Worm (Caenorhabditis elegans) whole organism, L1 larva: Measurements from ENCODE around the gene hsb-1.

ENCODE experiments used
- C04F5.9 ChIP-seq: sonication (generic microtip); optimal IDR thresholded peaks from 2 replicates; lab custom pipeline; 2016; ENCODE audit warnings: missing genetic modification characterization, missing compliant biosample characterization
- C16A3.4 ChIP-seq: fragments of 150-350 bp; optimal IDR thresholded peaks from 2 replicates; lab custom pipeline; 2014; ENCODE audit warnings: missing biosample characterization, missing genetic modification characterization
- C34B4.2 ChIP-seq: sonication (generic microtip); optimal IDR thresholded peaks from 2 replicates; lab custom pipeline; 2017; ENCODE audit warnings: mild to moderate bottlenecking, missing genetic modification characterization, missing compliant biosample characterization
- aha-1 ChIP-seq: fragments of 150-350 bp; optimal IDR thresholded peaks from 2 replicates; lab custom pipeline; 2014; ENCODE audit warnings: missing biosample characterization, missing genetic modification characterization
- alr-1 ChIP-seq: fragments of 200-800 bp; sonication (Bioruptor generic); optimal IDR thresholded peaks from 2 replicates; lab custom pipeline; 2018; ENCODE audit warnings: borderline replicate concordance, mild to moderate bottlenecking, missing genetic modification characterization, missing compliant biosample characterization
- aly-2 ChIP-seq: fragments of 150-350 bp; optimal IDR thresholded peaks from 2 replicates; lab custom pipeline; 2014; ENCODE audit warnings: missing biosample characterization, missing genetic modification characterization
- blmp-1 ChIP-seq: fragments of 150-350 bp; optimal IDR thresholded peaks from 2 replicates; lab custom pipeline; 2014; ENCODE audit warnings: missing biosample characterization, missing genetic modification characterization
- ceh-63 ChIP-seq: fragments of 200-800 bp; sonication (Bioruptor generic); optimal IDR thresholded peaks from 2 replicates; lab custom pipeline; 2018; ENCODE audit warnings: mild to moderate bottlenecking, missing genetic modification characterization, missing compliant biosample characterization
- ceh-8 ChIP-seq: fragments of 200-800 bp; sonication (Bioruptor generic); optimal IDR thresholded peaks from 2 replicates; lab custom pipeline; 2018; ENCODE audit warnings: mild to moderate bottlenecking, missing genetic modification characterization, moderate library complexity, missing compliant biosample characterization
- ceh-82 ChIP-seq, 3 experiments: fragments of 150-350 bp in 1 of 3; sonication (generic microtip) in 2 of 3; optimal IDR thresholded peaks; 2 replicates each; lab custom pipeline; 2014 to 2017; ENCODE audit warnings: missing biosample characterization in 3 of 3, missing genetic modification characterization in 3 of 3
- ceh-90 ChIP-seq: sonication (generic microtip); optimal IDR thresholded peaks from 2 replicates; lab custom pipeline; 2016; ENCODE audit warnings: missing genetic modification characterization, missing compliant biosample characterization
- ces-1 ChIP-seq: fragments of 150-350 bp; optimal IDR thresholded peaks from 2 replicates; lab custom pipeline; 2014; ENCODE audit warnings: missing biosample characterization, missing genetic modification reagents, missing genetic modification characterization
- efl-3 ChIP-seq: fragments of 200-800 bp; sonication (Bioruptor generic); optimal IDR thresholded peaks from 2 replicates; lab custom pipeline; 2018; ENCODE audit warnings: mild to moderate bottlenecking, missing genetic modification characterization, missing compliant biosample characterization
- egl-13 ChIP-seq: sonication (generic microtip); optimal IDR thresholded peaks from 2 replicates; lab custom pipeline; 2016; ENCODE audit warnings: missing genotype, missing genetic modification reagents, missing genetic modification characterization, missing compliant biosample characterization
- elt-2 ChIP-seq: sonication (generic microtip); optimal IDR thresholded peaks from 2 replicates; lab custom pipeline; 2016; ENCODE audit warnings: missing genetic modification characterization, mild to moderate bottlenecking, inconsistent platforms, missing compliant biosample characterization, missing genetic modification reagents
- elt-3 ChIP-seq, 6 experiments: fragments of 150-350 bp in 1 of 6; sonication (generic microtip); optimal IDR thresholded peaks; 2 replicates each; lab custom pipeline; 2017 to 2018; ENCODE audit warnings: missing biosample characterization in 6 of 6, missing genetic modification characterization in 6 of 6, inconsistent platforms in 1 of 6
- fos-1 ChIP-seq: fragments of 150-350 bp; optimal IDR thresholded peaks from 2 replicates; lab custom pipeline; 2014; ENCODE audit warnings: missing biosample characterization, missing genetic modification characterization
- hlh-17 ChIP-seq: fragments of 200-800 bp; sonication (Bioruptor generic); optimal IDR thresholded peaks from 2 replicates; lab custom pipeline; 2018; ENCODE audit warnings: missing genetic modification characterization, mild to moderate bottlenecking, missing compliant biosample characterization, moderate library complexity, borderline replicate concordance
- hlh-4 ChIP-seq: sonication (generic microtip); optimal IDR thresholded peaks from 2 replicates; lab custom pipeline; 2016; ENCODE audit warnings: mild to moderate bottlenecking, missing genetic modification characterization, missing compliant biosample characterization
- hpl-2 ChIP-seq: fragments of 150-350 bp; optimal IDR thresholded peaks from 2 replicates; lab custom pipeline; 2014; ENCODE audit warnings: missing biosample characterization, missing genetic modification reagents, missing genetic modification characterization
- irx-1 ChIP-seq: sonication (generic microtip); optimal IDR thresholded peaks from 2 replicates; lab custom pipeline; 2016; ENCODE audit warnings: missing genetic modification characterization, missing compliant biosample characterization
- jun-1 ChIP-seq: fragments of 150-350 bp; optimal IDR thresholded peaks from 2 replicates; lab custom pipeline; 2014; ENCODE audit warnings: missing biosample characterization, missing genetic modification reagents, missing genetic modification characterization
- lin-35 ChIP-seq, 2 experiments: fragments of 150-350 bp; optimal IDR thresholded peaks; 2 replicates each; lab custom pipeline; 2014; ENCODE audit warnings: missing biosample characterization in 2 of 2, missing genetic modification characterization in 2 of 2, missing genetic modification reagents in 2 of 2
- lin-39 ChIP-seq: fragments of 150-350 bp; optimal IDR thresholded peaks from 2 replicates; lab custom pipeline; 2014; ENCODE audit warnings: missing biosample characterization, missing genetic modification reagents, missing genetic modification characterization
- mab-9 ChIP-seq: fragments of 200-800 bp; sonication (Bioruptor generic); IDR thresholded peaks from 2 replicates; pipeline ENCODE4 v1.3.6; 2022; ENCODE audit warnings: missing genetic modification reagents, missing genetic modification characterization, missing compliant biosample characterization
- mdl-1 ChIP-seq, 2 experiments: fragments of 150-350 bp; optimal IDR thresholded peaks; 2 replicates each; lab custom pipeline; 2014 to 2017; ENCODE audit warnings: missing biosample characterization in 2 of 2, missing genetic modification characterization in 2 of 2, inconsistent platforms in 1 of 2
- nhr-12 ChIP-seq: sonication (generic microtip); optimal IDR thresholded peaks from 2 replicates; lab custom pipeline; 2017; ENCODE audit warnings: missing biosample characterization, missing genetic modification characterization
- nhr-19 ChIP-seq: fragments of 200-800 bp; sonication (Bioruptor generic); conservative IDR thresholded peaks from 2 replicates; pipeline ENCODE4 v1.3.6; 2022; ENCODE audit warnings: missing genetic modification characterization, missing compliant biosample characterization
- nhr-20 ChIP-seq: sonication (generic microtip); optimal IDR thresholded peaks from 2 replicates; lab custom pipeline; 2016; ENCODE audit warnings: mild to moderate bottlenecking, missing genetic modification characterization, missing compliant biosample characterization
- nhr-237 ChIP-seq: fragments of 150-350 bp; optimal IDR thresholded peaks from 2 replicates; lab custom pipeline; 2014; ENCODE audit warnings: missing biosample characterization, missing genetic modification characterization
- nhr-28 ChIP-seq: fragments of 150-350 bp; optimal IDR thresholded peaks from 2 replicates; lab custom pipeline; 2014; ENCODE audit warnings: missing biosample characterization, missing genetic modification characterization
- nhr-47 ChIP-seq: sonication (generic microtip); optimal IDR thresholded peaks from 2 replicates; lab custom pipeline; 2016; ENCODE audit warnings: mild to moderate bottlenecking, missing genetic modification characterization, moderate library complexity, missing compliant biosample characterization
- nhr-71 ChIP-seq: sonication (generic microtip); optimal IDR thresholded peaks from 2 replicates; lab custom pipeline; 2016; ENCODE audit warnings: mild to moderate bottlenecking, missing genetic modification characterization, moderate library complexity, missing compliant biosample characterization
- nhr-76 ChIP-seq: sonication (generic microtip); optimal IDR thresholded peaks from 2 replicates; lab custom pipeline; 2017; ENCODE audit warnings: missing biosample characterization, missing genetic modification characterization
- nhr-77 ChIP-seq: fragments of 150-350 bp; optimal IDR thresholded peaks from 2 replicates; lab custom pipeline; 2014; ENCODE audit warnings: missing biosample characterization, missing genetic modification characterization
- nhr-84 ChIP-seq: sonication (generic microtip); optimal IDR thresholded peaks from 2 replicates; lab custom pipeline; 2017; ENCODE audit warnings: missing biosample characterization, missing genetic modification characterization
- nhr-85 ChIP-seq: sonication (generic microtip); peaks from one replicate; lab custom pipeline; 2016; ENCODE audit warnings: missing genetic modification characterization, inconsistent platforms, missing compliant biosample characterization
- nhr-90 ChIP-seq: sonication (generic microtip); optimal IDR thresholded peaks from 2 replicates; lab custom pipeline; 2016; ENCODE audit warnings: mild to moderate bottlenecking, missing genetic modification characterization, missing compliant biosample characterization; ENCODE audit not compliant: poor library complexity
- pax-3 ChIP-seq: fragments of 200-800 bp; sonication (Bioruptor generic); optimal IDR thresholded peaks from 2 replicates; lab custom pipeline; 2018; ENCODE audit warnings: mild to moderate bottlenecking, missing genetic modification characterization, moderate library complexity, missing compliant biosample characterization
- pqm-1 ChIP-seq: sonication (generic microtip); optimal IDR thresholded peaks from 3 replicates; lab custom pipeline; 2017; ENCODE audit warnings: missing biosample characterization, missing genetic modification characterization
- rnt-1 ChIP-seq: sonication (generic microtip); optimal IDR thresholded peaks from 2 replicates; lab custom pipeline; 2016; ENCODE audit warnings: mild to moderate bottlenecking, missing genetic modification characterization, moderate library complexity, missing compliant biosample characterization
- snpc-4 ChIP-seq: fragments of 150-350 bp; optimal IDR thresholded peaks from 2 replicates; lab custom pipeline; 2014; ENCODE audit warnings: missing biosample characterization, missing genetic modification characterization
- snu-23 ChIP-seq: sonication (generic microtip); optimal IDR thresholded peaks from 2 replicates; lab custom pipeline; 2016; ENCODE audit warnings: missing genetic modification characterization, missing compliant biosample characterization
- sox-4 ChIP-seq: sonication (generic microtip); optimal IDR thresholded peaks from 2 replicates; lab custom pipeline; 2016; ENCODE audit warnings: missing genetic modification characterization, missing compliant biosample characterization
- sup-37 ChIP-seq: fragments of 200-800 bp; sonication (Bioruptor generic); optimal IDR thresholded peaks from 2 replicates; lab custom pipeline; 2018; ENCODE audit warnings: mild to moderate bottlenecking, missing genetic modification characterization, missing compliant biosample characterization
- tbx-2 ChIP-seq: sonication (generic microtip); optimal IDR thresholded peaks from 2 replicates; lab custom pipeline; 2016; ENCODE audit warnings: missing genetic modification characterization, missing compliant biosample characterization
- tlp-1 ChIP-seq: fragments of 150-350 bp; optimal IDR thresholded peaks from 2 replicates; lab custom pipeline; 2014; ENCODE audit warnings: missing biosample characterization, missing genetic modification characterization
- unc-130 ChIP-seq: fragments of 150-350 bp; optimal IDR thresholded peaks from 2 replicates; lab custom pipeline; 2017; ENCODE audit warnings: missing biosample characterization, missing genetic modification characterization, inconsistent platforms
- unc-30 ChIP-seq: sonication (generic microtip); optimal IDR thresholded peaks from 2 replicates; lab custom pipeline; 2017; ENCODE audit warnings: missing biosample characterization, missing genetic modification characterization
- unc-98 ChIP-seq: fragments of 200-800 bp; sonication (Bioruptor generic); IDR thresholded peaks from 2 replicates; pipeline ENCODE4 v1.3.6; 2022; ENCODE audit warnings: missing genetic modification characterization, missing compliant biosample characterization
- xbp-1 ChIP-seq: sonication (generic microtip); optimal IDR thresholded peaks from 2 replicates; lab custom pipeline; 2016; ENCODE audit warnings: missing genetic modification characterization, missing compliant biosample characterization
- zag-1 ChIP-seq: fragments of 150-350 bp; optimal IDR thresholded peaks from 2 replicates; lab custom pipeline; 2014; ENCODE audit warnings: missing biosample characterization, missing genetic modification characterization
- zip-4 ChIP-seq: fragments of 200-800 bp; sonication (Bioruptor generic); optimal IDR thresholded peaks from 2 replicates; lab custom pipeline; 2018; ENCODE audit warnings: mild to moderate bottlenecking, missing genetic modification characterization, moderate library complexity, missing compliant biosample characterization

Gene hsb-1

DNA sequence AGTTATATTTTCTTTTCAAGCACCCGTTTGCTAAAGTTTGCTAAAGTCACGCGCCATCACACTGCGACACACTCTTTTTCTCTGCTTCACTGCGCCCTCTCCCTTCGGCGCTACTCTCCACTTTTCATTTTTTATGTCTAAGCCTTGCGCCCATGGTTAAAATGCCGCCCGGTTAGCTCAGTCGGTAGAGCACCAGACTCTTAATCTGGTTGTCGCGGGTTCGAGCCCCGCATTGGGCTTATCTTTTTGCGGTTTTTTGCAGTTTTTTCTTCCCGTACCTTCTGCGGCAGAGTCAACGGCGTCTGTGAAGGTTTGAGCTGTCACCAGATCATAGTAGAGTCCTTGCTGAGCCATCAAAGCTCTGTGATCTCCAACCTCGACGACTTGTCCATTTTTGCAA, 27.5 kb upstream of the hsb-1 start (continued):
- peak; percentile 41 to 84 (median 68) for TF ChIP-seq ceh-82 (tag; optimal IDR thresholded peaks at IDR 0.05; lab: Kevin White, UChicago)
- TF ChIP-seq unc-30 (tag; lab: Kevin White, UChicago): no peak
- peak in 2 of 6 experiments; percentile 1 to 21 for TF ChIP-seq elt-3 (tag; optimal IDR thresholded peaks at IDR 0.05; lab: Kevin White, UChicago)
- TF ChIP-seq hlh-17: no peak
- TF ChIP-seq nhr-47: peak; percentile 87
- peak; percentile 83 for TF ChIP-seq tbx-2 (tag; lab: Kevin White, UChicago)
- TF ChIP-seq rnt-1 (tag; lab: Kevin White, UChicago): peak; percentile 93
- TF ChIP-seq nhr-71: peak; percentile 89
- TF ChIP-seq unc-130 (tag; lab: Kevin White, UChicago): no peak
- peak; percentile 53 for TF ChIP-seq C16A3.4 (tag; lab: Kevin White, UChicago)
- no peak for TF ChIP-seq nhr-237 (tag; lab: Kevin White, UChicago)
- peak; percentile 33 for TF ChIP-seq pax-3 (tag; lab: Kevin White, UChicago)
- TF ChIP-seq ces-1 (GFP tag; lab: Kevin White, UChicago): no peak
- no peak for TF ChIP-seq hpl-2 (GFP tag; lab: Kevin White, UChicago)
- TF ChIP-seq mab-9 (GFP tag; lab: Robert Waterston, UW): 0 out of 2 replicates have a peak, but pooled peaks have one; percentile 17
- no peak for TF ChIP-seq blmp-1 (tag; lab: Kevin White, UChicago)
- peak in 1 of 2 experiments; percentile 83 for TF ChIP-seq mdl-1 (tag; optimal IDR thresholded peaks at IDR 0.05; lab: Kevin White, UChicago)
- TF ChIP-seq egl-13 (tag; lab: Kevin White, UChicago): peak; percentile 73
- no peak for TF ChIP-seq elt-2 (tag; lab: Kevin White, UChicago)
- TF ChIP-seq lin-39 (tag; lab: Kevin White, UChicago): no peak
- no peak for TF ChIP-seq C04F5.9 (tag; lab: Kevin White, UChicago)
- peak; percentile 91 for TF ChIP-seq snu-23 (GFP tag; lab: Kevin White, UChicago)
- no peak for TF ChIP-seq nhr-85 (tag; lab: Kevin White, UChicago)
- TF ChIP-seq sox-4 (tag; lab: Kevin White, UChicago): peak; percentile 56
- TF ChIP-seq aly-2 (tag; lab: Kevin White, UChicago): peak; percentile 40
- TF ChIP-seq unc-98 (GFP tag; lab: Robert Waterston, UW): peak; percentile 70
- peak; percentile 40 for TF ChIP-seq jun-1
- peak; percentile 61 for TF ChIP-seq fos-1 (tag; lab: Kevin White, UChicago)
- peak; percentile 82 for TF ChIP-seq nhr-19
- no peak for TF ChIP-seq tlp-1
- no peak for TF ChIP-seq nhr-28 (tag; lab: Kevin White, UChicago)
- TF ChIP-seq xbp-1 (tag; lab: Kevin White, UChicago): peak; percentile 70
- TF ChIP-seq nhr-76 (tag; lab: Kevin White, UChicago): no peak
- TF ChIP-seq sup-37: peak; percentile 23
- no peak for TF ChIP-seq C34B4.2 (tag; lab: Kevin White, UChicago)
- TF ChIP-seq zip-4 (GFP tag; lab: Kevin White, UChicago): peak; percentile 13
- no peak for TF ChIP-seq pqm-1
- peak; percentile 42 for TF ChIP-seq snpc-4 (tag; lab: Kevin White, UChicago)
- peak; percentile 77 for TF ChIP-seq ceh-8 (GFP tag; lab: Kevin White, UChicago)
- TF ChIP-seq ceh-90: no peak
- no peak for TF ChIP-seq aha-1 (tag; lab: Kevin White, UChicago)
- no peak for TF ChIP-seq hlh-4 (tag; lab: Kevin White, UChicago)
- TF ChIP-seq zag-1 (tag; lab: Kevin White, UChicago): no peak
- peak; percentile 68 to 78 for TF ChIP-seq lin-35 (GFP tag; optimal IDR thresholded peaks at IDR 0.05; lab: Kevin White, UChicago)
- TF ChIP-seq ceh-63 (GFP tag; lab: Kevin White, UChicago): peak; percentile 1
- no peak for TF ChIP-seq alr-1 (tag; lab: Kevin White, UChicago)
- peak; percentile 86 for TF ChIP-seq nhr-20 (tag; lab: Kevin White, UChicago)
- no peak for TF ChIP-seq nhr-12
- peak; percentile 75 for TF ChIP-seq irx-1 (tag; lab: Kevin White, UChicago)
- no peak for TF ChIP-seq efl-3 (GFP tag; lab: Kevin White, UChicago)
- TF ChIP-seq nhr-84 (tag; lab: Kevin White, UChicago): no peak
- TF ChIP-seq nhr-90 (tag; lab: Kevin White, UChicago): peak; percentile 70
- peak; percentile 22 for TF ChIP-seq nhr-77 (tag; lab: Kevin White, UChicago)
